Worm (Caenorhabditis elegans): ENCODE data around the gene F39F10.5.

- no peak for TF ChIP-seq nhr-12 (tag; optimal IDR thresholded peaks at IDR 0.05)
- TF ChIP-seq snpc-4 (tag; optimal IDR thresholded peaks at IDR 0.05) = no peak
- no peak for TF ChIP-seq sem-2 (GFP tag; optimal IDR thresholded peaks at IDR 0.05)
- no peak for TF ChIP-seq elt-1 (tag; optimal IDR thresholded peaks at IDR 0.05; ENCODE audit: borderline replicate concordance, insufficient read depth)
- no peak for TF ChIP-seq nhr-2 (tag; optimal IDR thresholded peaks at IDR 0.05)
- no peak for TF ChIP-seq pha-4 (tag; optimal IDR thresholded peaks at IDR 0.05)
- no peak for TF ChIP-seq mep-1 (tag; optimal IDR thresholded peaks at IDR 0.05)
- TF ChIP-seq nhr-76 (tag; optimal IDR thresholded peaks at IDR 0.05) = no peak
Measured at ce11 chrX:16902657-16903056, 10.9 kb downstream of the F39F10.5 start.
